Worm (Caenorhabditis elegans) whole organism, L1 larva: ENCODE results near the gene Y39F10C.1.

Source experiments
- ama-1 ChIP-seq: fragments of 150-350 bp; optimal IDR thresholded peaks from 2 replicates; lab custom pipeline; 2014
- ceh-82 ChIP-seq, 3 experiments: fragments of 150-350 bp in 1 of 3; sonication (generic microtip) in 2 of 3; optimal IDR thresholded peaks; 2 replicates each; lab custom pipeline; 2014 to 2017; ENCODE audit warnings: missing biosample characterization in 3 of 3, missing genetic modification characterization in 3 of 3
- jun-1 ChIP-seq: fragments of 150-350 bp; optimal IDR thresholded peaks from 2 replicates; lab custom pipeline; 2014; ENCODE audit warnings: missing biosample characterization, missing genetic modification reagents, missing genetic modification characterization
- lin-13 ChIP-seq: fragments of 150-350 bp; optimal IDR thresholded peaks from 2 replicates; lab custom pipeline; 2014; ENCODE audit warnings: missing biosample characterization, missing genetic modification reagents, missing genetic modification characterization
- lin-35 ChIP-seq, 2 experiments: fragments of 150-350 bp; optimal IDR thresholded peaks; 2 replicates each; lab custom pipeline; 2014; ENCODE audit warnings: missing biosample characterization in 2 of 2, missing genetic modification characterization in 2 of 2, missing genetic modification reagents in 2 of 2
- lin-39 ChIP-seq: fragments of 150-350 bp; optimal IDR thresholded peaks from 2 replicates; lab custom pipeline; 2014; ENCODE audit warnings: missing biosample characterization, missing genetic modification reagents, missing genetic modification characterization
- lir-3 ChIP-seq: sonication (generic microtip); optimal IDR thresholded peaks from 2 replicates; lab custom pipeline; 2016; ENCODE audit warnings: mild to moderate bottlenecking, missing genetic modification characterization, moderate library complexity, missing compliant biosample characterization; ENCODE audit not compliant: poor library complexity
- nhr-11 ChIP-seq: fragments of 150-350 bp; optimal IDR thresholded peaks from 2 replicates; lab custom pipeline; 2014; ENCODE audit warnings: missing biosample characterization, missing genetic modification characterization
- nhr-76 ChIP-seq: sonication (generic microtip); optimal IDR thresholded peaks from 2 replicates; lab custom pipeline; 2017; ENCODE audit warnings: missing biosample characterization, missing genetic modification characterization
- nhr-85 ChIP-seq: sonication (generic microtip); peaks from one replicate; lab custom pipeline; 2016; ENCODE audit warnings: missing genetic modification characterization, inconsistent platforms, missing compliant biosample characterization
- skn-1 ChIP-seq: fragments of 150-350 bp; optimal IDR thresholded peaks from 2 replicates; lab custom pipeline; 2014; ENCODE audit warnings: missing biosample characterization, missing genetic modification characterization
- unc-62 ChIP-seq: fragments of 150-350 bp; optimal IDR thresholded peaks from 2 replicates; lab custom pipeline; 2014; ENCODE audit warnings: missing biosample characterization, missing genetic modification reagents, missing genetic modification characterization

ce11 chrII:721931-722330 lies 46.5 kb downstream of the Y39F10C.1 start:
- TF ChIP-seq ceh-82 (tag; optimal IDR thresholded peaks at IDR 0.05; lab: Kevin White, UChicago) (no peak), lin-13 (GFP tag; lab: Kevin White, UChicago) (no peak), lin-39 (tag; lab: Kevin White, UChicago) (no peak), jun-1 (no peak), lir-3 (tag; lab: Kevin White, UChicago) (no peak), nhr-76 (no peak), skn-1 (no peak), unc-62 (GFP tag; lab: Kevin White, UChicago) (no peak), nhr-85 (no peak), nhr-11 (no peak), lin-35 (GFP tag; optimal IDR thresholded peaks at IDR 0.05; lab: Kevin White, UChicago) (no peak), ama-1 (lab: Kevin White, UChicago) (no peak)
